Worm (Caenorhabditis elegans) whole organism, L3 larva: Measurements from ENCODE around the gene mpst-3.

Experiments
- R02D3.7 ChIP-seq: fragments of 150-350 bp; optimal IDR thresholded peaks from 2 replicates; lab custom pipeline; 2014; ENCODE audit warnings: missing biosample characterization, missing genetic modification characterization
- ZK546.5 ChIP-seq: sonication (generic microtip); optimal IDR thresholded peaks from 2 replicates; lab custom pipeline; 2017; ENCODE audit warnings: missing biosample characterization, missing genetic modification characterization
- aly-2 ChIP-seq: fragments of 150-350 bp; optimal IDR thresholded peaks from 2 replicates; lab custom pipeline; 2014; ENCODE audit warnings: missing biosample characterization, missing genetic modification characterization
- ama-1 ChIP-seq: fragments of 150-350 bp; optimal IDR thresholded peaks from 2 replicates; lab custom pipeline; 2018
- ceh-28 ChIP-seq: fragments of 150-350 bp; optimal IDR thresholded peaks from 2 replicates; lab custom pipeline; 2014; ENCODE audit warnings: missing biosample characterization, missing genetic modification reagents, missing genetic modification characterization
- ceh-9 ChIP-seq: sonication (generic microtip); optimal IDR thresholded peaks from 2 replicates; lab custom pipeline; 2018; ENCODE audit warnings: missing biosample characterization, missing genetic modification characterization
- daf-12 ChIP-seq: fragments of 150-350 bp; optimal IDR thresholded peaks from 2 replicates; lab custom pipeline; 2014; ENCODE audit warnings: missing biosample characterization, missing genetic modification reagents, missing genetic modification characterization
- egl-27 ChIP-seq: sonication (generic microtip); optimal IDR thresholded peaks from 4 replicates; lab custom pipeline; 2017; ENCODE audit warnings: missing biosample characterization, missing genetic modification reagents, missing genetic modification characterization
- egl-5 ChIP-seq: fragments of 150-350 bp; optimal IDR thresholded peaks from 2 replicates; lab custom pipeline; 2017; ENCODE audit warnings: missing biosample characterization, missing genetic modification reagents, missing genetic modification characterization, inconsistent platforms
- elt-1 ChIP-seq: fragments of 150-350 bp; optimal IDR thresholded peaks from 2 replicates; lab custom pipeline; 2014; ENCODE audit warnings: missing biosample characterization, missing genetic modification characterization
- elt-2 ChIP-seq: sonication (generic microtip); optimal IDR thresholded peaks from 2 replicates; lab custom pipeline; 2016; ENCODE audit warnings: missing genetic modification reagents, mild to moderate bottlenecking, missing genetic modification characterization, missing compliant biosample characterization
- fkh-10 ChIP-seq: sonication (generic microtip); optimal IDR thresholded peaks from 2 replicates; lab custom pipeline; 2017; ENCODE audit warnings: missing biosample characterization, missing genetic modification reagents, missing genetic modification characterization
- fkh-2 ChIP-seq: fragments of 150-350 bp; optimal IDR thresholded peaks from 2 replicates; lab custom pipeline; 2014; ENCODE audit warnings: missing biosample characterization, missing genetic modification reagents, missing genetic modification characterization
- fos-1 ChIP-seq: fragments of 150-350 bp; optimal IDR thresholded peaks from 2 replicates; lab custom pipeline; 2014; ENCODE audit warnings: missing biosample characterization, missing genetic modification characterization
- jun-1 ChIP-seq: fragments of 150-350 bp; optimal IDR thresholded peaks from 2 replicates; lab custom pipeline; 2014; ENCODE audit warnings: missing biosample characterization, missing genetic modification reagents, missing genetic modification characterization
- lin-15B ChIP-seq: fragments of 150-350 bp; optimal IDR thresholded peaks from 2 replicates; lab custom pipeline; 2014; ENCODE audit warnings: missing biosample characterization, missing genetic modification characterization
- lin-39 ChIP-seq: fragments of 150-350 bp; optimal IDR thresholded peaks from 2 replicates; lab custom pipeline; 2018; ENCODE audit warnings: missing biosample characterization, missing genetic modification reagents, missing genetic modification characterization
- mdl-1 ChIP-seq: fragments of 150-350 bp; optimal IDR thresholded peaks from 2 replicates; lab custom pipeline; 2014; ENCODE audit warnings: missing biosample characterization, missing genetic modification characterization
- mml-1 ChIP-seq: fragments of 150-350 bp; sonication (generic microtip); optimal IDR thresholded peaks from 3 replicates; lab custom pipeline; 2014; ENCODE audit warnings: missing biosample characterization, missing genetic modification characterization
- nfya-1 ChIP-seq: sonication (generic microtip); optimal IDR thresholded peaks from 2 replicates; lab custom pipeline; 2017; ENCODE audit warnings: missing genetic modification characterization, mild to moderate bottlenecking, missing compliant biosample characterization, antibody characterized with exemption, moderate library complexity; ENCODE audit not compliant: insufficient read depth
- nhr-11 ChIP-seq: fragments of 150-350 bp; optimal IDR thresholded peaks from 2 replicates; lab custom pipeline; 2014; ENCODE audit warnings: missing biosample characterization, missing genetic modification characterization
- nhr-12 ChIP-seq: fragments of 150-350 bp; optimal IDR thresholded peaks from 2 replicates; lab custom pipeline; 2014; ENCODE audit warnings: missing biosample characterization, missing genetic modification characterization
- nhr-237 ChIP-seq: fragments of 150-350 bp; optimal IDR thresholded peaks from 2 replicates; lab custom pipeline; 2014; ENCODE audit warnings: missing biosample characterization, missing genetic modification characterization
- nhr-25 ChIP-seq: sonication (generic microtip); optimal IDR thresholded peaks from 2 replicates; lab custom pipeline; 2017; ENCODE audit warnings: missing biosample characterization, missing genetic modification characterization
- nhr-28 ChIP-seq: fragments of 150-350 bp; optimal IDR thresholded peaks from 2 replicates; lab custom pipeline; 2014; ENCODE audit warnings: missing biosample characterization, missing genetic modification characterization
- nhr-43 ChIP-seq: sonication (generic microtip); optimal IDR thresholded peaks from 2 replicates; lab custom pipeline; 2016; ENCODE audit warnings: mild to moderate bottlenecking, missing genetic modification characterization, missing compliant biosample characterization; ENCODE audit not compliant: poor library complexity, severe bottlenecking
- nhr-67 ChIP-seq: fragments of 150-350 bp; optimal IDR thresholded peaks from 2 replicates; lab custom pipeline; 2014; ENCODE audit warnings: missing biosample characterization, missing genetic modification characterization
- pha-4 ChIP-seq: fragments of 150-350 bp; optimal IDR thresholded peaks from 2 replicates; lab custom pipeline; 2014; ENCODE audit warnings: missing biosample characterization, missing genetic modification reagents, missing genetic modification characterization
- pqm-1 ChIP-seq: fragments of 150-350 bp; optimal IDR thresholded peaks from 2 replicates; lab custom pipeline; 2017; ENCODE audit warnings: missing biosample characterization, missing genetic modification characterization, inconsistent platforms
- sea-2 ChIP-seq: fragments of 150-350 bp; sonication (generic microtip); optimal IDR thresholded peaks from 4 replicates; lab custom pipeline; 2014; ENCODE audit warnings: missing biosample characterization, missing genetic modification reagents, missing genetic modification characterization
- skn-1 ChIP-seq: fragments of 150-350 bp; optimal IDR thresholded peaks from 2 replicates; lab custom pipeline; 2014; ENCODE audit warnings: missing biosample characterization, missing genetic modification characterization
- snpc-4 ChIP-seq: fragments of 150-350 bp; optimal IDR thresholded peaks from 2 replicates; lab custom pipeline; 2014; ENCODE audit warnings: missing biosample characterization, missing genetic modification characterization
- tbx-2 ChIP-seq: sonication (generic microtip); optimal IDR thresholded peaks from 2 replicates; lab custom pipeline; 2016; ENCODE audit warnings: mild to moderate bottlenecking, missing genetic modification characterization, missing compliant biosample characterization
- unc-39 ChIP-seq: sonication (generic microtip); optimal IDR thresholded peaks from 4 replicates; lab custom pipeline; 2017; ENCODE audit warnings: missing biosample characterization, missing genetic modification characterization
- unc-62 ChIP-seq: fragments of 150-350 bp; sonication (generic microtip); optimal IDR thresholded peaks from 4 replicates; lab custom pipeline; 2014; ENCODE audit warnings: missing biosample characterization, missing genetic modification reagents, missing genetic modification characterization
- zag-1 ChIP-seq: fragments of 150-350 bp; optimal IDR thresholded peaks from 2 replicates; lab custom pipeline; 2014; ENCODE audit warnings: missing biosample characterization, missing genetic modification characterization
- ztf-11 ChIP-seq: fragments of 150-350 bp; optimal IDR thresholded peaks from 2 replicates; lab custom pipeline; 2014; ENCODE audit warnings: missing biosample characterization, missing genetic modification characterization

The mpst-3 gene

ce11 chrV:14893355-14894050 is 1.9 kb upstream of the mpst-3 start, which contains the start of the genes mpst-2 and H12D21.5:
mpst-2 (minus strand) TSS chrV:14893455.
H12D21.5 (plus strand) TSS chrV:14894000.
- TF ChIP-seq nfya-1 (tag; lab: Kevin White, UChicago) (no peak), snpc-4 (tag; lab: Kevin White, UChicago) (no peak), ztf-11 (tag; lab: Kevin White, UChicago) (no peak), elt-2 (tag; lab: Kevin White, UChicago) (no peak), unc-62 (no peak), lin-15B (tag; lab: Kevin White, UChicago) (no peak), daf-12 (no peak), egl-27 (no peak), elt-1 (no peak), nhr-25 (tag; lab: Kevin White, UChicago) (no peak), R02D3.7 (no peak), fkh-2 (tag; lab: Kevin White, UChicago) (no peak), fos-1 (tag; lab: Kevin White, UChicago) (no peak), nhr-12 (tag; lab: Kevin White, UChicago) (no peak)

ce11 chrV:14897731-14898130 is 2.3 kb downstream of the mpst-3 start, which contains the start of gene H12D21.6:
H12D21.6 (minus strand) TSS chrV:14897831.
- TF ChIP-seq elt-2 (tag; lab: Kevin White, UChicago) (no peak), snpc-4 (tag; lab: Kevin White, UChicago) (no peak), ama-1 (no peak), nhr-43 (tag; lab: Kevin White, UChicago) (no peak), skn-1 (tag; lab: Kevin White, UChicago) (no peak), fkh-2 (tag; lab: Kevin White, UChicago) (no peak), daf-12 (no peak), zag-1 (tag; lab: Kevin White, UChicago) (no peak), aly-2 (no peak), sea-2 (GFP tag; lab: Kevin White, UChicago) (no peak), lin-39 (tag; lab: Kevin White, UChicago) (no peak)

DNA sequence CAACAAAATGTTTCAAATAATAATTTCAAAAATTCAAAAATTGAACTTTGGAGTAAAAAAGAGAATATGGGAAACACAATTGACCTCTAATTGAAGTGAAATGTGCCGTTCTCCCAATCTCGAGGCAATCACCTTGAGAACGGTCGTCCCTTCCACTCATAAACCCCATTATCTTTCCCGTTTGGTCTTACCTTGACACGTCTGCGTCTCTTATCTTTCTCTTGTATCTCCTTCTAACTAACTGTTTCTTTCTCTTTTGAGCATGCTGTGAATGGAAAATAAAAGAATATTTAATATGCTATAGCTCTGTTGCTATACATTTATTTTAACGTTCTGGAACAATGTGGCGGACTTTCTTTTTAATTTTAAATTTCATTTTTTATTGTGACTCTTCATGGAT is 4.1 kb downstream of the mpst-3 start, which contains the start of gene H12D21.10:
H12D21.10 (plus strand) TSS at position 260 of the 400 bp plus-strand sequence.
- TF ChIP-seq pha-4 (peak; percentile 15), nhr-25 (tag; lab: Kevin White, UChicago) (peak; percentile 27), elt-2 (tag; lab: Kevin White, UChicago) (peak; percentile 13), fkh-10 (GFP tag; lab: Kevin White, UChicago) (no peak)

ce11 chrV:14900905-14901304 is 5.5 kb downstream of the mpst-3 start:
- TF ChIP-seq nfya-1 (tag; lab: Kevin White, UChicago) (no peak), ceh-28 (no peak), sea-2 (GFP tag; lab: Kevin White, UChicago) (no peak), mdl-1 (no peak), ZK546.5 (no peak), tbx-2 (no peak), pqm-1 (no peak), nhr-67 (tag; lab: Kevin White, UChicago) (no peak), elt-2 (tag; lab: Kevin White, UChicago) (no peak), egl-5 (tag; lab: Kevin White, UChicago) (no peak), nhr-25 (tag; lab: Kevin White, UChicago) (no peak), unc-39 (tag; lab: Kevin White, UChicago) (no peak), ceh-9 (no peak), aly-2 (no peak), unc-62 (no peak)

- TF ChIP-seq egl-5 (tag; lab: Kevin White, UChicago), result no peak
- TF ChIP-seq fkh-2 (tag; lab: Kevin White, UChicago), result no peak
- TF ChIP-seq skn-1 (tag; lab: Kevin White, UChicago), result no peak
- TF ChIP-seq elt-1, result no peak
- TF ChIP-seq nhr-12 (tag; lab: Kevin White, UChicago), result no peak
- TF ChIP-seq ama-1, result no peak
- no peak for TF ChIP-seq sea-2 (GFP tag; lab: Kevin White, UChicago)
- TF ChIP-seq jun-1 (tag; lab: Kevin White, UChicago), result no peak
- TF ChIP-seq nhr-11 (tag; lab: Kevin White, UChicago), result no peak
- no peak for TF ChIP-seq nhr-28 (tag; lab: Kevin White, UChicago)
- TF ChIP-seq pqm-1, result no peak
- no peak for TF ChIP-seq elt-2 (tag; lab: Kevin White, UChicago)
- no peak for TF ChIP-seq lin-15B (tag; lab: Kevin White, UChicago)
- no peak for TF ChIP-seq tbx-2
- TF ChIP-seq fos-1 (tag; lab: Kevin White, UChicago), result no peak
- TF ChIP-seq R02D3.7, result no peak
- no peak for TF ChIP-seq snpc-4 (tag; lab: Kevin White, UChicago)
- TF ChIP-seq nhr-237 (tag; lab: Kevin White, UChicago), result no peak
- no peak for TF ChIP-seq ztf-11 (tag; lab: Kevin White, UChicago)
- no peak for TF ChIP-seq mml-1 (tag; lab: Kevin White, UChicago)
Observed at ce11 chrV:14907445-14907844, 12.0 kb downstream of the mpst-3 start.
